Worm (Caenorhabditis elegans) whole organism, L1 larva: ENCODE results near the gene srn-1.
A peak's percentile ranks its signal among the peaks of the same experiment; 100 is the strongest.

ENCODE experiments used
- alr-1 ChIP-seq: fragments of 200-800 bp; sonication (Bioruptor generic); optimal IDR thresholded peaks from 2 replicates; lab custom pipeline; 2018; ENCODE audit warnings: borderline replicate concordance, mild to moderate bottlenecking, missing genetic modification characterization, missing compliant biosample characterization
- blmp-1 ChIP-seq: fragments of 150-350 bp; optimal IDR thresholded peaks from 2 replicates; lab custom pipeline; 2014; ENCODE audit warnings: missing biosample characterization, missing genetic modification characterization
- ceh-63 ChIP-seq: fragments of 200-800 bp; sonication (Bioruptor generic); optimal IDR thresholded peaks from 2 replicates; lab custom pipeline; 2018; ENCODE audit warnings: mild to moderate bottlenecking, missing genetic modification characterization, missing compliant biosample characterization
- ceh-90 ChIP-seq: sonication (generic microtip); optimal IDR thresholded peaks from 2 replicates; lab custom pipeline; 2016; ENCODE audit warnings: missing genetic modification characterization, missing compliant biosample characterization
- ces-1 ChIP-seq: fragments of 150-350 bp; optimal IDR thresholded peaks from 2 replicates; lab custom pipeline; 2014; ENCODE audit warnings: missing biosample characterization, missing genetic modification reagents, missing genetic modification characterization
- dpl-1 ChIP-seq, 3 experiments: fragments of 150-350 bp in 2 of 3; sonication (generic microtip) in 1 of 3; optimal IDR thresholded peaks; 2 replicates each; lab custom pipeline; 2014 to 2017; ENCODE audit warnings: missing biosample characterization in 3 of 3, missing genetic modification characterization in 3 of 3, missing genetic modification reagents in 3 of 3
- efl-1 ChIP-seq, 4 experiments: fragments of 150-350 bp; optimal IDR thresholded peaks in 3 of 4; peaks in 1 of 4; 1 replicate in 1 of 4; 2 replicates in 3 of 4; lab custom pipeline; 2014; ENCODE audit warnings: missing biosample characterization in 2 of 4, missing genetic modification characterization in 2 of 4, missing genetic modification reagents in 2 of 4
- egl-13 ChIP-seq: sonication (generic microtip); optimal IDR thresholded peaks from 2 replicates; lab custom pipeline; 2016; ENCODE audit warnings: missing genotype, missing genetic modification reagents, missing genetic modification characterization, missing compliant biosample characterization
- egl-27 ChIP-seq, 2 experiments: fragments of 150-350 bp in 1 of 2; sonication (generic microtip); optimal IDR thresholded peaks; 3 replicates each; lab custom pipeline; 2017 to 2018; ENCODE audit warnings: missing biosample characterization in 2 of 2, missing genetic modification characterization in 2 of 2, missing genetic modification reagents in 2 of 2
- elt-3 ChIP-seq, 6 experiments: fragments of 150-350 bp in 1 of 6; sonication (generic microtip); optimal IDR thresholded peaks; 2 replicates each; lab custom pipeline; 2017 to 2018; ENCODE audit warnings: missing biosample characterization in 6 of 6, missing genetic modification characterization in 6 of 6, inconsistent platforms in 1 of 6
- fkh-4 ChIP-seq: sonication (generic microtip); optimal IDR thresholded peaks from 2 replicates; lab custom pipeline; 2016; ENCODE audit warnings: missing compliant biosample characterization, missing genetic modification characterization, borderline replicate concordance
- fos-1 ChIP-seq: fragments of 150-350 bp; optimal IDR thresholded peaks from 2 replicates; lab custom pipeline; 2014; ENCODE audit warnings: missing biosample characterization, missing genetic modification characterization
- grh-1 ChIP-seq: fragments of 200-800 bp; sonication (Bioruptor generic); IDR thresholded peaks from 2 replicates; pipeline ENCODE4 v1.3.6; 2022; ENCODE audit warnings: missing genetic modification reagents, missing genetic modification characterization, missing compliant biosample characterization
- hpl-2 ChIP-seq: fragments of 150-350 bp; optimal IDR thresholded peaks from 2 replicates; lab custom pipeline; 2014; ENCODE audit warnings: missing biosample characterization, missing genetic modification reagents, missing genetic modification characterization
- isw-1 ChIP-seq: fragments of 200-800 bp; sonication (Bioruptor generic); IDR thresholded peaks from 2 replicates; pipeline ENCODE4 v1.3.6; 2022; ENCODE audit warnings: missing genetic modification characterization, missing compliant biosample characterization
- jun-1 ChIP-seq: fragments of 150-350 bp; optimal IDR thresholded peaks from 2 replicates; lab custom pipeline; 2014; ENCODE audit warnings: missing biosample characterization, missing genetic modification reagents, missing genetic modification characterization
- lin-13 ChIP-seq: fragments of 150-350 bp; optimal IDR thresholded peaks from 2 replicates; lab custom pipeline; 2014; ENCODE audit warnings: missing biosample characterization, missing genetic modification reagents, missing genetic modification characterization
- lin-14 ChIP-seq: fragments of 200-800 bp; sonication (Bioruptor generic); optimal IDR thresholded peaks from 2 replicates; lab custom pipeline; 2018; ENCODE audit warnings: mild to moderate bottlenecking, missing genetic modification characterization, moderate library complexity, missing compliant biosample characterization
- lin-35 ChIP-seq, 2 experiments: fragments of 150-350 bp; optimal IDR thresholded peaks; 2 replicates each; lab custom pipeline; 2014; ENCODE audit warnings: missing biosample characterization in 2 of 2, missing genetic modification characterization in 2 of 2, missing genetic modification reagents in 2 of 2
- lin-39 ChIP-seq: fragments of 150-350 bp; optimal IDR thresholded peaks from 2 replicates; lab custom pipeline; 2014; ENCODE audit warnings: missing biosample characterization, missing genetic modification reagents, missing genetic modification characterization
- lsy-2 ChIP-seq, 2 experiments: fragments of 150-350 bp; optimal IDR thresholded peaks; 2 replicates each; lab custom pipeline; 2014; ENCODE audit warnings: missing biosample characterization in 2 of 2, missing genetic modification characterization in 2 of 2
- mdl-1 ChIP-seq, 2 experiments: fragments of 150-350 bp; optimal IDR thresholded peaks; 2 replicates each; lab custom pipeline; 2014 to 2017; ENCODE audit warnings: missing biosample characterization in 2 of 2, missing genetic modification characterization in 2 of 2, inconsistent platforms in 1 of 2
- mep-1 ChIP-seq: fragments of 150-350 bp; optimal IDR thresholded peaks from 2 replicates; lab custom pipeline; 2014; ENCODE audit warnings: missing biosample characterization, missing genetic modification characterization
- nhr-19 ChIP-seq: fragments of 200-800 bp; sonication (Bioruptor generic); conservative IDR thresholded peaks from 2 replicates; pipeline ENCODE4 v1.3.6; 2022; ENCODE audit warnings: missing genetic modification characterization, missing compliant biosample characterization
- nhr-20 ChIP-seq: sonication (generic microtip); optimal IDR thresholded peaks from 2 replicates; lab custom pipeline; 2016; ENCODE audit warnings: mild to moderate bottlenecking, missing genetic modification characterization, missing compliant biosample characterization
- nhr-47 ChIP-seq: sonication (generic microtip); optimal IDR thresholded peaks from 2 replicates; lab custom pipeline; 2016; ENCODE audit warnings: mild to moderate bottlenecking, missing genetic modification characterization, moderate library complexity, missing compliant biosample characterization
- nhr-71 ChIP-seq: sonication (generic microtip); optimal IDR thresholded peaks from 2 replicates; lab custom pipeline; 2016; ENCODE audit warnings: mild to moderate bottlenecking, missing genetic modification characterization, moderate library complexity, missing compliant biosample characterization
- nhr-84 ChIP-seq: sonication (generic microtip); optimal IDR thresholded peaks from 2 replicates; lab custom pipeline; 2017; ENCODE audit warnings: missing biosample characterization, missing genetic modification characterization
- nhr-85 ChIP-seq: sonication (generic microtip); peaks from one replicate; lab custom pipeline; 2016; ENCODE audit warnings: missing genetic modification characterization, inconsistent platforms, missing compliant biosample characterization
- nhr-90 ChIP-seq: sonication (generic microtip); optimal IDR thresholded peaks from 2 replicates; lab custom pipeline; 2016; ENCODE audit warnings: mild to moderate bottlenecking, missing genetic modification characterization, missing compliant biosample characterization; ENCODE audit not compliant: poor library complexity
- snu-23 ChIP-seq: sonication (generic microtip); optimal IDR thresholded peaks from 2 replicates; lab custom pipeline; 2016; ENCODE audit warnings: missing genetic modification characterization, missing compliant biosample characterization
- sox-4 ChIP-seq: sonication (generic microtip); optimal IDR thresholded peaks from 2 replicates; lab custom pipeline; 2016; ENCODE audit warnings: missing genetic modification characterization, missing compliant biosample characterization
- sptf-1 ChIP-seq: fragments of 150-350 bp; optimal IDR thresholded peaks from 2 replicates; lab custom pipeline; 2014; ENCODE audit warnings: missing biosample characterization, missing genetic modification characterization
- tbx-2 ChIP-seq: sonication (generic microtip); optimal IDR thresholded peaks from 2 replicates; lab custom pipeline; 2016; ENCODE audit warnings: missing genetic modification characterization, missing compliant biosample characterization
- tlp-1 ChIP-seq: fragments of 150-350 bp; optimal IDR thresholded peaks from 2 replicates; lab custom pipeline; 2014; ENCODE audit warnings: missing biosample characterization, missing genetic modification characterization
- unc-130 ChIP-seq: fragments of 150-350 bp; optimal IDR thresholded peaks from 2 replicates; lab custom pipeline; 2017; ENCODE audit warnings: missing biosample characterization, missing genetic modification characterization, inconsistent platforms
- unc-30 ChIP-seq: sonication (generic microtip); optimal IDR thresholded peaks from 2 replicates; lab custom pipeline; 2017; ENCODE audit warnings: missing biosample characterization, missing genetic modification characterization
- zag-1 ChIP-seq: fragments of 150-350 bp; optimal IDR thresholded peaks from 2 replicates; lab custom pipeline; 2014; ENCODE audit warnings: missing biosample characterization, missing genetic modification characterization
- ztf-11 ChIP-seq, 2 experiments: sonication (generic microtip); optimal IDR thresholded peaks; 2 replicates each; lab custom pipeline; 2016 to 2017; ENCODE audit warnings: missing genetic modification characterization in 2 of 2, missing biosample characterization in 1 of 2, missing compliant biosample characterization in 1 of 2
- ztf-4 ChIP-seq: fragments of 150-350 bp; optimal IDR thresholded peaks from 2 replicates; lab custom pipeline; 2014; ENCODE audit warnings: missing biosample characterization, missing genetic modification characterization

Gene srn-1

DNA sequence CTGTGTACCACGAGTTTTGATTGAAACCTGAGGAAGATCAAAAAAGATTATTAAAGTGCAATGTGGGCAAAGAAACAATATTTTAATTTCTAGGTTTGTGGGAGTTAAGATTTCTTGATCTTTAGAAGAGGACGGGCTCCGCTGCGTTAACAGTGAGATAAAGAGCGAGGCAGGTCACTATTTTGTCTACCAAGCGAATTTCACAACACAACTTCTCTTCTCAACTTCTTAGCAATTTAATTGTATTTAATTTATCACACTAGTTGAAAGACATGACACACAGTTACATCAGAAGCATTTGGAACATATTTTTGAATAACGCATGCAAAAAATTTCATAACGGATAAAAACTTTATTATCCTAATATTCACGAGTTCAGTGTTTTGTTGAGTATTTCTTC lies 40.2 kb upstream of the srn-1 start:
- no peak for TF ChIP-seq sox-4
- no peak for TF ChIP-seq ztf-4
- peak; percentile 13 for TF ChIP-seq nhr-90 (tag; lab: Kevin White, UChicago)
- no peak for TF ChIP-seq efl-1 (optimal IDR thresholded peaks at IDR 0.05; lab: Kevin White, UChicago)
- TF ChIP-seq efl-1 (GFP tag; optimal IDR thresholded peaks at IDR 0.05 in 1 of 2; lab: Kevin White, UChicago), result no peak
- no peak for TF ChIP-seq nhr-20 (tag; lab: Kevin White, UChicago)

DNA sequence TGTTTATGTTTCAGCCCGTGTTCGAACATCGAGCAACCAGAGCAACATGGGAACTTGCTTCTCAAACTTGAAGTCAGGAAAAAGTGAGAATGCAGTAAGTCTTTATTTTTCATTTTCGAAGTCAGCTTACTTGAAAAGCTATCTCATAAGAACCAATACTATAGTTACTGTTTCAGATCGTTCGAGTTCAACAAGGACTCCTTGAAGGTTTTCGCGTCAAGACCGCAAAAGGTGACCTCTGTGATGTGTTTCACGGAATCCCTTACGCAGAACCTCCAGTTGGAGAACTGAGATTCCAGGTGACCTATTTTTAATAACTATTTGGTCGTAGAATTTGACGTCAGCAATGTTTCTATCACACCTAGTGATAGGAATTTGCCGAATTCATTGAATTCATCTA lies 37.4 kb upstream of the srn-1 start:
- no peak for TF ChIP-seq ceh-90 (tag; lab: Kevin White, UChicago)
- no peak for TF ChIP-seq efl-1 (optimal IDR thresholded peaks at IDR 0.05; lab: Kevin White, UChicago)
- TF ChIP-seq efl-1 (GFP tag; optimal IDR thresholded peaks at IDR 0.05 in 1 of 2; lab: Kevin White, UChicago), result peak in 1 of 2 experiments; percentile 52
- no peak for TF ChIP-seq alr-1 (tag; lab: Kevin White, UChicago)
- no peak for TF ChIP-seq egl-27 (tag; optimal IDR thresholded peaks at IDR 0.05; lab: Kevin White, UChicago)
- peak; percentile 24 for TF ChIP-seq blmp-1 (tag; lab: Kevin White, UChicago)
- TF ChIP-seq ceh-63 (GFP tag; lab: Kevin White, UChicago), result no peak
- TF ChIP-seq, all 84 proteins: peak for 2

DNA sequence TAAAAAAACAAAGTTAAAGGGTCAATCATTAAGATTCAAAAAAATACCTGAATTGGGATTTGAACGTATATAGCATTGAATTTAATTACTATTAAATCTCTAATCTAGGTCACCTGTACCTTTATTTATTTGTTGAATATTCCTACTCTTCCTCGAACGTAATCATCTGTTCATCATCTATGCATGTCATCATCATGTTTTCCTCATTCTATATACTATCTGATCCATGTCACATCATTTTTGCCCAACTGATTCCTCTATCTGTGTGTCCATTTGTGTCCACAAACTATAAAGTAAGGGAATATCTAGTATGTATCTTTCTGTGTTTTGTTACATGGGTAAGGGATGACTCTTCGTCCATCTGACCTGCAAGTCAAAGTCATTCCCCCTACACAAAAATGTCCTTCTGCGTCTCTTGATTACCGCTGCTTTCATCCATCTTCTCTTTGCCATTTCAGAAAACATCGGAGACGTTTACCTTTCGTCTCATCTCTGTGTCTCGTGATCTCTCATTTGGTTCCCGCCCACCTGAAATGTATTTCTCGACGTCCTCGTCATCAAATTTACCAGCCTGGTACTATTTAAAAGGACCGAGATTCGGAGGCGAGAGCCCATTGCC lies 36.6 kb upstream of the srn-1 start:
- TF ChIP-seq snu-23 (GFP tag; lab: Kevin White, UChicago) (peak; percentile 66), sptf-1 (tag; lab: Kevin White, UChicago) (no peak), lin-35 (GFP tag; optimal IDR thresholded peaks at IDR 0.05; lab: Kevin White, UChicago) (peak in 1 of 2 experiments; percentile 65), mdl-1 (tag; optimal IDR thresholded peaks at IDR 0.05; lab: Kevin White, UChicago) (peak in 1 of 2 experiments; percentile 12), mep-1 (tag; lab: Kevin White, UChicago) (peak; percentile 64), nhr-71 (tag; lab: Kevin White, UChicago) (peak; percentile 80), fkh-4 (tag; lab: Kevin White, UChicago) (no peak), egl-13 (tag; lab: Kevin White, UChicago) (no peak), zag-1 (no peak), jun-1 (tag; lab: Kevin White, UChicago) (no peak), tbx-2 (tag; lab: Kevin White, UChicago) (peak; percentile 40), lsy-2 (tag; optimal IDR thresholded peaks at IDR 0.05; lab: Kevin White, UChicago) (peak; percentile 0 to 17), nhr-85 (tag; lab: Kevin White, UChicago) (peak; percentile 96), nhr-19 (GFP tag; lab: Robert Waterston, UW) (peak; percentile 36; the same call in 1 of the 2 replicates), blmp-1 (tag; lab: Kevin White, UChicago) (peak; percentile 71), lin-14 (peak; percentile 82), nhr-90 (tag; lab: Kevin White, UChicago) (no peak), dpl-1 (GFP tag; optimal IDR thresholded peaks at IDR 0.05; lab: Kevin White, UChicago) (peak in 1 of 3 experiments; percentile 22), ces-1 (no peak), ceh-63 (GFP tag; lab: Kevin White, UChicago) (no peak), hpl-2 (no peak), isw-1 (GFP tag; lab: Robert Waterston, UW) (no peak), lin-13 (peak; percentile 6), nhr-84 (no peak), nhr-20 (tag; lab: Kevin White, UChicago) (peak; percentile 89), elt-3 (tag; optimal IDR thresholded peaks at IDR 0.05; lab: Kevin White, UChicago) (peak in 5 of 6 experiments; percentile 14 to 69 (median 56)), tlp-1 (tag; lab: Kevin White, UChicago) (no peak), fos-1 (no peak), lin-39 (tag; lab: Kevin White, UChicago) (no peak), unc-30 (tag; lab: Kevin White, UChicago) (no peak), nhr-47 (tag; lab: Kevin White, UChicago) (peak; percentile 22), unc-130 (no peak), grh-1 (peak; percentile 47), ztf-11 (tag; optimal IDR thresholded peaks at IDR 0.05; lab: Kevin White, UChicago) (no peak)
- TF ChIP-seq, all 84 proteins: peak for 17
